Worm (Caenorhabditis elegans): ENCODE data around the gene ZK795.3.

ce11 chrIV:12599158-12599557, 40.0 kb downstream of the ZK795.3 start, which contains the start of gene pgp-1:
- TF ChIP-seq jun-1 (tag; optimal IDR thresholded peaks at IDR 0.05), result no peak
- no peak for TF ChIP-seq daf-16 (GFP tag; optimal IDR thresholded peaks at IDR 0.05)
- TF ChIP-seq daf-16 (tag; optimal IDR thresholded peaks at IDR 0.05), result peak; percentile 89
- no peak for TF ChIP-seq unc-130 (GFP tag; optimal IDR thresholded peaks at IDR 0.05)
- TF ChIP-seq nhr-6 (tag; optimal IDR thresholded peaks at IDR 0.05), result no peak
- TF ChIP-seq hif-1 (tag; optimal IDR thresholded peaks at IDR 0.05), result no peak
- TF ChIP-seq unc-62 (GFP tag; optimal IDR thresholded peaks at IDR 0.05 in 1 of 2), result peak in 1 of 2 experiments; percentile 57
- TF ChIP-seq unc-62 (tag; optimal IDR thresholded peaks at IDR 0.05), result no peak
- TF ChIP-seq dve-1 (tag; optimal IDR thresholded peaks at IDR 0.05; ENCODE audit: insufficient read depth), result peak; percentile 77
- no peak for TF ChIP-seq ZK546.5 (tag; optimal IDR thresholded peaks at IDR 0.05)
- peak; percentile 85 for TF ChIP-seq nhr-77 (tag; optimal IDR thresholded peaks at IDR 0.05)
- TF ChIP-seq daf-12 (tag; optimal IDR thresholded peaks at IDR 0.05), result no peak
- TF ChIP-seq nhr-28 (tag; optimal IDR thresholded peaks at IDR 0.05), result peak; percentile 93
- no peak for TF ChIP-seq nhr-76 (tag; optimal IDR thresholded peaks at IDR 0.05)
- TF ChIP-seq zag-1 (tag; optimal IDR thresholded peaks at IDR 0.05), result no peak

All from whole organism, L4 larva.